Worm (Caenorhabditis elegans) whole organism, midembryonic: Measurements from ENCODE around the gene frpr-2.

Source experiments
- T22C8.4 ChIP-seq: fragments of 200-800 bp; sonication (Bioruptor generic); IDR thresholded peaks from 2 replicates; pipeline ENCODE4 v1.3.6; 2022; ENCODE audit warnings: missing genetic modification characterization, missing compliant biosample characterization
- cog-1 ChIP-seq: sonication (generic microtip); optimal IDR thresholded peaks from 2 replicates; lab custom pipeline; 2016; ENCODE audit warnings: missing genetic modification characterization, missing compliant biosample characterization
- flt-1 ChIP-seq: fragments of 200-800 bp; sonication (Bioruptor generic); IDR thresholded peaks from 2 replicates; pipeline ENCODE4 v1.3.6; 2022; ENCODE audit warnings: missing genetic modification characterization, missing compliant biosample characterization
- klf-2 ChIP-seq: fragments of 200-800 bp; sonication (Bioruptor generic); conservative IDR thresholded peaks from 2 replicates; pipeline ENCODE4 v1.3.6; 2022; ENCODE audit warnings: missing genetic modification reagents, missing genetic modification characterization, missing compliant biosample characterization
- med-1 ChIP-seq: sonication (generic microtip); optimal IDR thresholded peaks from 2 replicates; lab custom pipeline; 2017; ENCODE audit warnings: missing genetic modification characterization, mild to moderate bottlenecking, missing compliant biosample characterization, antibody characterized with exemption, missing genetic modification reagents; ENCODE audit not compliant: insufficient read depth
- ref-1 ChIP-seq: fragments of 200-800 bp; sonication (Bioruptor generic); conservative IDR thresholded peaks from 2 replicates; pipeline ENCODE4 v1.3.6; 2022; ENCODE audit warnings: missing genetic modification reagents, missing genetic modification characterization, missing compliant biosample characterization
- ztf-23 ChIP-seq: fragments of 200-800 bp; sonication (Bioruptor generic); IDR thresholded peaks from 2 replicates; pipeline ENCODE4 v1.3.6; 2022; ENCODE audit warnings: missing genetic modification reagents, missing genetic modification characterization, missing compliant biosample characterization
- ztf-29 ChIP-seq: fragments of 200-800 bp; sonication (Bioruptor generic); IDR thresholded peaks from 2 replicates; pipeline ENCODE4 v1.3.6; 2022; ENCODE audit warnings: missing genetic modification reagents, missing genetic modification characterization, missing compliant biosample characterization

- no peak for TF ChIP-seq ztf-23 (GFP tag; lab: Robert Waterston, UW)
- TF ChIP-seq cog-1 (tag; lab: Kevin White, UChicago), result no peak
- no peak for TF ChIP-seq klf-2 (GFP tag; lab: Robert Waterston, UW)
- TF ChIP-seq ztf-29, result no peak
- no peak for TF ChIP-seq ref-1 (GFP tag; lab: Robert Waterston, UW)
- no peak for TF ChIP-seq flt-1 (GFP tag; lab: Robert Waterston, UW)
- TF ChIP-seq T22C8.4 (GFP tag; lab: Robert Waterston, UW), result no peak
- no peak for TF ChIP-seq med-1
Measured at ce11 chrX:12935694-12936093, 29.6 kb upstream of the frpr-2 start.
